Worm (Caenorhabditis elegans) whole organism, L4 larva: ENCODE data around the gene nhr-13.

Source experiments
- F10B5.3 ChIP-seq: sonication (generic microtip); optimal IDR thresholded peaks from 2 replicates; lab custom pipeline; 2016; ENCODE audit warnings: mild to moderate bottlenecking, missing genetic modification characterization, missing compliant biosample characterization
- F26F4.8 ChIP-seq: fragments of 200-800 bp; sonication (Bioruptor generic); conservative IDR thresholded peaks from 2 replicates; pipeline ENCODE4 v1.3.6; 2022; ENCODE audit warnings: missing genetic modification characterization, missing compliant biosample characterization
- T20F7.1 ChIP-seq: fragments of 200-800 bp; sonication (Bioruptor generic); optimal IDR thresholded peaks from 2 replicates; lab custom pipeline; 2018; ENCODE audit warnings: mild to moderate bottlenecking, missing genetic modification characterization, missing compliant biosample characterization
- T26A8.4 ChIP-seq: fragments of 200-800 bp; sonication (Bioruptor generic); IDR thresholded peaks from 2 replicates; pipeline ENCODE4 v1.3.6; 2022; ENCODE audit warnings: missing genetic modification characterization, missing compliant biosample characterization
- Y105C5A.15 ChIP-seq: fragments of 200-800 bp; sonication (Bioruptor generic); IDR thresholded peaks from 2 replicates; pipeline ENCODE4 v1.3.6; 2022; ENCODE audit warnings: missing genetic modification characterization, missing compliant biosample characterization
- Y48G9A.11 ChIP-seq: fragments of 200-800 bp; sonication (Bioruptor generic); IDR thresholded peaks from 2 replicates; pipeline ENCODE4 v1.3.6; 2022; ENCODE audit warnings: missing genetic modification reagents, missing genetic modification characterization, missing compliant biosample characterization
- aly-2 ChIP-seq: sonication (generic microtip); optimal IDR thresholded peaks from 2 replicates; lab custom pipeline; 2018; ENCODE audit warnings: missing biosample characterization, missing genetic modification characterization
- ama-1 ChIP-seq: fragments of 150-350 bp; optimal IDR thresholded peaks from 2 replicates; lab custom pipeline; 2014; ENCODE audit warnings: inconsistent platforms, mixed read lengths
- ceh-28 ChIP-seq: fragments of 150-350 bp; optimal IDR thresholded peaks from 2 replicates; lab custom pipeline; 2014; ENCODE audit warnings: missing biosample characterization, missing genetic modification reagents, missing genetic modification characterization
- ces-1 ChIP-seq: fragments of 150-350 bp; sonication (generic microtip); optimal IDR thresholded peaks from 4 replicates; lab custom pipeline; 2014; ENCODE audit warnings: missing biosample characterization, missing genetic modification reagents, missing genetic modification characterization
- daf-12 ChIP-seq: fragments of 150-350 bp; optimal IDR thresholded peaks from 2 replicates; lab custom pipeline; 2014; ENCODE audit warnings: missing biosample characterization, missing genetic modification reagents, missing genetic modification characterization
- daf-16 ChIP-seq, 3 experiments: sonication (generic microtip); optimal IDR thresholded peaks; 2 replicates each; lab custom pipeline; 2016 to 2017; ENCODE audit warnings: missing genetic modification characterization in 3 of 3, missing genetic modification reagents in 3 of 3, mild to moderate bottlenecking in 2 of 3, missing compliant biosample characterization in 2 of 3, missing biosample characterization in 1 of 3, moderate library complexity in 1 of 3
- dve-1 ChIP-seq: sonication (generic microtip); optimal IDR thresholded peaks from 2 replicates; lab custom pipeline; 2017; ENCODE audit warnings: antibody characterized with exemption, mild to moderate bottlenecking, missing genetic modification characterization, missing compliant biosample characterization; ENCODE audit not compliant: insufficient read depth
- fkh-10 ChIP-seq: fragments of 150-350 bp; optimal IDR thresholded peaks from 2 replicates; lab custom pipeline; 2014; ENCODE audit warnings: missing biosample characterization, missing genetic modification reagents, missing genetic modification characterization
- hif-1 ChIP-seq, 2 experiments: sonication (generic microtip); optimal IDR thresholded peaks; 2 replicates each; lab custom pipeline; 2016 to 2017; ENCODE audit warnings: missing compliant biosample characterization in 2 of 2, missing genetic modification characterization in 2 of 2, missing genetic modification reagents in 2 of 2, missing genotype in 2 of 2, mild to moderate bottlenecking in 1 of 2
- hlh-11 ChIP-seq: fragments of 200-800 bp; sonication (Bioruptor generic); optimal IDR thresholded peaks from 2 replicates; lab custom pipeline; 2018; ENCODE audit warnings: mild to moderate bottlenecking, missing genetic modification characterization, missing compliant biosample characterization
- hlh-30 ChIP-seq: sonication (generic microtip); optimal IDR thresholded peaks from 2 replicates; lab custom pipeline; 2017; ENCODE audit warnings: antibody characterized with exemption, mild to moderate bottlenecking, missing genetic modification characterization, missing compliant biosample characterization; ENCODE audit not compliant: insufficient read depth
- lim-7 ChIP-seq: fragments of 200-800 bp; sonication (Bioruptor generic); IDR thresholded peaks from 2 replicates; pipeline ENCODE4 v1.3.6; 2022; ENCODE audit warnings: missing genetic modification characterization, missing compliant biosample characterization
- lin-1 ChIP-seq: fragments of 200-800 bp; sonication (Bioruptor generic); IDR thresholded peaks from 2 replicates; pipeline ENCODE4 v1.3.6; 2022; ENCODE audit warnings: missing genetic modification reagents, missing genetic modification characterization, missing compliant biosample characterization
- lin-13 ChIP-seq: fragments of 150-350 bp; optimal IDR thresholded peaks from 2 replicates; lab custom pipeline; 2014; ENCODE audit warnings: missing biosample characterization, missing genetic modification reagents, missing genetic modification characterization
- lin-15B ChIP-seq: fragments of 150-350 bp; sonication (generic microtip); optimal IDR thresholded peaks from 3 replicates; lab custom pipeline; 2014; ENCODE audit warnings: missing biosample characterization, missing genetic modification characterization
- lin-29 ChIP-seq: fragments of 200-800 bp; sonication (Bioruptor generic); IDR thresholded peaks from 2 replicates; pipeline ENCODE4 v1.3.6; 2022; ENCODE audit warnings: missing genetic modification reagents, missing genetic modification characterization, missing compliant biosample characterization
- lin-38 ChIP-seq: fragments of 200-800 bp; sonication (Bioruptor generic); IDR thresholded peaks from 2 replicates; pipeline ENCODE4 v1.3.6; 2022; ENCODE audit warnings: missing genetic modification reagents, missing genetic modification characterization, missing compliant biosample characterization
- lsy-2 ChIP-seq, 2 experiments: fragments of 150-350 bp in 1 of 2; sonication (generic microtip) in 1 of 2; optimal IDR thresholded peaks; 2 replicates each; lab custom pipeline; 2014 to 2017; ENCODE audit warnings: missing biosample characterization in 2 of 2, missing genetic modification characterization in 2 of 2
- madf-5 ChIP-seq, 2 experiments: fragments of 200-800 bp; sonication (Bioruptor generic); IDR thresholded peaks; 2 replicates each; pipeline ENCODE4 v1.3.6; 2022; ENCODE audit warnings: missing compliant biosample characterization in 2 of 2, missing genetic modification characterization in 2 of 2
- mdt-29 ChIP-seq: fragments of 200-800 bp; sonication (Bioruptor generic); IDR thresholded peaks from 2 replicates; pipeline ENCODE4 v1.3.6; 2022; ENCODE audit warnings: missing genetic modification reagents, missing genetic modification characterization, missing compliant biosample characterization
- mes-2 ChIP-seq: sonication (generic microtip); optimal IDR thresholded peaks from 2 replicates; lab custom pipeline; 2016; ENCODE audit warnings: missing genotype, mild to moderate bottlenecking, missing genetic modification characterization, missing compliant biosample characterization; ENCODE audit not compliant: poor library complexity, severe bottlenecking
- mxl-2 ChIP-seq: fragments of 200-800 bp; sonication (Bioruptor generic); conservative IDR thresholded peaks from 2 replicates; pipeline ENCODE4 v1.3.6; 2022; ENCODE audit warnings: missing genetic modification reagents, missing genetic modification characterization, missing compliant biosample characterization
- nhr-102 ChIP-seq: sonication (generic microtip); optimal IDR thresholded peaks from 2 replicates; lab custom pipeline; 2016; ENCODE audit warnings: mild to moderate bottlenecking, missing genetic modification characterization, moderate library complexity, missing compliant biosample characterization
- nhr-25 ChIP-seq: sonication (generic microtip); optimal IDR thresholded peaks from 2 replicates; lab custom pipeline; 2017; ENCODE audit warnings: missing genetic modification characterization, mild to moderate bottlenecking, missing compliant biosample characterization, antibody characterized with exemption, moderate library complexity, borderline replicate concordance; ENCODE audit not compliant: insufficient read depth
- nhr-28 ChIP-seq: fragments of 150-350 bp; optimal IDR thresholded peaks from 2 replicates; lab custom pipeline; 2014; ENCODE audit warnings: missing biosample characterization, missing genetic modification characterization
- nhr-41 ChIP-seq: fragments of 200-800 bp; sonication (Bioruptor generic); IDR thresholded peaks from 2 replicates; pipeline ENCODE4 v1.3.6; 2022; ENCODE audit warnings: missing genetic modification reagents, missing genetic modification characterization, missing compliant biosample characterization
- nhr-42 ChIP-seq: fragments of 200-800 bp; sonication (Bioruptor generic); IDR thresholded peaks from 2 replicates; pipeline ENCODE4 v1.3.6; 2022; ENCODE audit warnings: missing genetic modification characterization, missing compliant biosample characterization
- set-16 ChIP-seq: fragments of 200-800 bp; sonication (Bioruptor generic); IDR thresholded peaks from 2 replicates; pipeline ENCODE4 v1.3.6; 2022; ENCODE audit warnings: missing genetic modification reagents, missing genetic modification characterization, missing compliant biosample characterization
- skn-1 ChIP-seq: fragments of 150-350 bp; optimal IDR thresholded peaks from 2 replicates; lab custom pipeline; 2014; ENCODE audit warnings: missing biosample characterization, missing genetic modification characterization
- tra-1 ChIP-seq: fragments of 200-800 bp; sonication (Bioruptor generic); IDR thresholded peaks from 2 replicates; pipeline ENCODE4 v1.3.6; 2022; ENCODE audit warnings: missing genetic modification reagents, missing genetic modification characterization, missing compliant biosample characterization
- unc-130 ChIP-seq: sonication (generic microtip); optimal IDR thresholded peaks from 2 replicates; lab custom pipeline; 2016; ENCODE audit warnings: missing genetic modification reagents, missing genetic modification characterization, missing compliant biosample characterization
- unc-62 ChIP-seq, 3 experiments: fragments of 150-350 bp in 1 of 3; sonication (generic microtip); optimal IDR thresholded peaks in 2 of 3; peaks in 1 of 3; 1 replicate in 1 of 3; 2 replicates in 2 of 3; lab custom pipeline; 2014 to 2017; ENCODE audit warnings: missing biosample characterization in 3 of 3, missing genetic modification characterization in 3 of 3, missing genetic modification reagents in 3 of 3, missing genotype in 1 of 3
- vab-7 ChIP-seq: fragments of 200-800 bp; sonication (Bioruptor generic); IDR thresholded peaks from 2 replicates; pipeline ENCODE4 v1.3.6; 2022; ENCODE audit warnings: missing genetic modification reagents, missing genetic modification characterization, missing compliant biosample characterization
- zfp-3 ChIP-seq: fragments of 200-800 bp; sonication (Bioruptor generic); conservative IDR thresholded peaks from 2 replicates; pipeline ENCODE4 v1.3.6; 2022; ENCODE audit warnings: missing genetic modification reagents, missing genetic modification characterization, missing compliant biosample characterization
- zip-11 ChIP-seq: fragments of 200-800 bp; sonication (Bioruptor generic); IDR thresholded peaks from 2 replicates; pipeline ENCODE4 v1.3.6; 2022; ENCODE audit warnings: missing genetic modification characterization, missing compliant biosample characterization
- zip-2 ChIP-seq: fragments of 150-350 bp; optimal IDR thresholded peaks from 2 replicates; lab custom pipeline; 2014; ENCODE audit warnings: missing biosample characterization, missing genetic modification characterization

The nhr-13 gene

DNA sequence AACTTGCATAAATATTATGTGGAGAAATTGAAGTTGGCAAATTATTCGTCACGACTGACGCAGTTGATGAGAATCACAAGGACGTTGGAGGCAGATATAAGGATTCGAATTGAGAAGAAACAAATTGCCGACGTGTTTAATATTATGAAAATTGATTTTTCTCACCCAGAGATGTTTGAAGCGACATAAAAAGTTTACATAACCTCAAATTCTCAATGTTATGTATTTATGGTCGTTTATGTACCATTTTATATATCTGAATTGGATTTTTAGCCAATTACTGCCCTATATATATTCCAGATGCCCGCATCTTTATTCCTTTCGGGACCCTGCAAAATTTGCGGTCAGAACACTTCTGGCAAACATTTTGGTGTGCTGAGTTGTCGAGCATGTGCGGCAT is 36.5 kb downstream of the nhr-13 start, which contains the start of gene nhr-126:
TSS of gene nhr-126 (plus strand) at position 301 of the 400 bp plus-strand sequence.
- TF ChIP-seq mxl-2 (GFP tag; lab: Robert Waterston, UW) (no peak), lin-29 (GFP tag; lab: Robert Waterston, UW) (no peak), aly-2 (tag; lab: Kevin White, UChicago) (no peak), lin-13 (GFP tag; lab: Kevin White, UChicago) (no peak), unc-62 (GFP tag; optimal IDR thresholded peaks at IDR 0.05 in 1 of 2; lab: Kevin White, UChicago) (no peak), unc-62 (tag; optimal IDR thresholded peaks at IDR 0.05; lab: Kevin White, UChicago) (no peak), daf-12 (tag; lab: Kevin White, UChicago) (no peak)

- peak; percentile 87 for TF ChIP-seq hlh-30 (tag; lab: Kevin White, UChicago)
- TF ChIP-seq nhr-28 (tag; lab: Kevin White, UChicago), result peak; percentile 30
- TF ChIP-seq daf-16 (GFP tag; optimal IDR thresholded peaks at IDR 0.05; lab: Kevin White, UChicago), result no peak
- TF ChIP-seq daf-16 (tag; optimal IDR thresholded peaks at IDR 0.05; lab: Kevin White, UChicago), result peak; percentile 44
- peak; percentile 44 for TF ChIP-seq dve-1
- TF ChIP-seq mes-2 (tag; lab: Kevin White, UChicago), result peak; percentile 6
- TF ChIP-seq set-16, result no peak
- TF ChIP-seq nhr-25, result no peak
- peak in 1 of 2 experiments; percentile 55 for TF ChIP-seq unc-62 (GFP tag; optimal IDR thresholded peaks at IDR 0.05 in 1 of 2; lab: Kevin White, UChicago)
- TF ChIP-seq unc-62 (tag; optimal IDR thresholded peaks at IDR 0.05; lab: Kevin White, UChicago), result no peak
- no peak for TF ChIP-seq madf-5 (GFP tag; IDR thresholded peaks at IDR 0.05; lab: Robert Waterston, UW)
- no peak for TF ChIP-seq nhr-42
- peak; percentile 15 for TF ChIP-seq hlh-11 (tag; lab: Kevin White, UChicago)
- no peak for TF ChIP-seq skn-1
- peak in 1 of 2 experiments; percentile 3 for TF ChIP-seq lsy-2 (tag; optimal IDR thresholded peaks at IDR 0.05; lab: Kevin White, UChicago)
Observed at ce11 chrV:2230912-2231311, 38.6 kb downstream of the nhr-13 start, which contains the start of gene nhr-134. Gene nhr-134 (plus strand): TSS chrV:2231223.

- TF ChIP-seq F26F4.8 (GFP tag; lab: Robert Waterston, UW), result no peak
- no peak for TF ChIP-seq lin-1 (GFP tag; lab: Robert Waterston, UW)
Observed at ce11 chrV:2233177-2233576, 40.9 kb downstream of the nhr-13 start, which contains the start of gene nhr-96. Gene nhr-96 (plus strand): TSS chrV:2233477.

- TF ChIP-seq T26A8.4 (GFP tag; lab: Robert Waterston, UW) (no peak), Y48G9A.11 (GFP tag; lab: Robert Waterston, UW) (no peak), nhr-102 (tag; lab: Kevin White, UChicago) (peak; percentile 8), mdt-29 (no peak), lin-38 (GFP tag; lab: Robert Waterston, UW) (no peak), unc-62 (GFP tag; optimal IDR thresholded peaks at IDR 0.05 in 1 of 2; lab: Kevin White, UChicago) (peak in 1 of 2 experiments; percentile 35), unc-62 (tag; optimal IDR thresholded peaks at IDR 0.05; lab: Kevin White, UChicago) (no peak), nhr-41 (no peak), nhr-42 (no peak), nhr-25 (no peak), zfp-3 (GFP tag; lab: Robert Waterston, UW) (no peak), tra-1 (no peak), dve-1 (peak; percentile 34), ceh-28 (no peak), lin-15B (tag; lab: Kevin White, UChicago) (no peak), vab-7 (no peak), zip-2 (tag; lab: Kevin White, UChicago) (no peak), F10B5.3 (tag; lab: Kevin White, UChicago) (no peak), fkh-10 (GFP tag; lab: Kevin White, UChicago) (no peak), unc-130 (GFP tag; lab: Kevin White, UChicago) (no peak), lim-7 (GFP tag; lab: Robert Waterston, UW) (no peak), zip-11 (GFP tag; lab: Robert Waterston, UW) (no peak), mes-2 (tag; lab: Kevin White, UChicago) (no peak), Y105C5A.15 (GFP tag; lab: Robert Waterston, UW) (no peak), hif-1 (tag; optimal IDR thresholded peaks at IDR 0.05; lab: Kevin White, UChicago) (no peak), ama-1 (lab: Kevin White, UChicago) (no peak), ces-1 (GFP tag; lab: Kevin White, UChicago) (no peak), T20F7.1 (no peak), nhr-28 (tag; lab: Kevin White, UChicago) (peak; percentile 91)
Observed at ce11 chrV:2235848-2236247, 43.6 kb downstream of the nhr-13 start, which contains the start of gene cyp-33C4. Gene cyp-33C4 (plus strand): TSS chrV:2236140.
